Fruit fly (Drosophila melanogaster) whole organism, embryonic: Measurements from ENCODE around the gene Rab3GAP1.

ENCODE experiments used
- Abd-B ChIP-seq: fragments of 200-800 bp; sonication (Bioruptor generic); optimal IDR thresholded peaks from 2 replicates; lab custom pipeline; 2018; ENCODE audit warnings: missing biosample characterization, mild to moderate bottlenecking, missing genetic modification characterization, moderate library complexity
- B-H2 ChIP-seq: fragments of 200-800 bp; sonication (Bioruptor generic); optimal IDR thresholded peaks from 2 replicates; lab custom pipeline; 2018; ENCODE audit warnings: missing biosample characterization, mild to moderate bottlenecking, missing genetic modification characterization
- CG10147 ChIP-seq: fragments of 200-800 bp; sonication (Bioruptor generic); optimal IDR thresholded peaks from 2 replicates; lab custom pipeline; 2019; ENCODE audit warnings: missing biosample characterization, mild to moderate bottlenecking, missing genetic modification characterization, moderate library complexity
- CG11398 ChIP-seq: fragments of 200-800 bp; sonication (Bioruptor generic); optimal IDR thresholded peaks from 2 replicates; lab custom pipeline; 2016; ENCODE audit warnings: missing biosample characterization, missing genetic modification characterization
- CG11560 ChIP-seq: fragments of 200-800 bp; sonication (Bioruptor generic); IDR thresholded peaks from 3 replicates; pipeline ENCODE4 v1.3.6; 2022; ENCODE audit warnings: missing biosample characterization, missing genetic modification characterization
- CG12236 ChIP-seq: fragments of 200-800 bp; sonication (Bioruptor generic); optimal IDR thresholded peaks from 2 replicates; lab custom pipeline; 2016; ENCODE audit warnings: missing biosample characterization, missing genetic modification characterization
- CG12299 ChIP-seq: fragments of 200-800 bp; sonication (Bioruptor generic); optimal IDR thresholded peaks from 2 replicates; lab custom pipeline; 2018; ENCODE audit warnings: missing biosample characterization, mild to moderate bottlenecking, missing genetic modification characterization
- CG1233 ChIP-seq: fragments of 200-800 bp; sonication (Bioruptor generic); optimal IDR thresholded peaks from 4 replicates; lab custom pipeline; 2018; ENCODE audit warnings: missing biosample characterization, mild to moderate bottlenecking, missing genetic modification characterization
- CG12769 ChIP-seq: fragments of 200-800 bp; sonication (Bioruptor generic); optimal IDR thresholded peaks from 2 replicates; lab custom pipeline; 2019; ENCODE audit warnings: missing biosample characterization, mild to moderate bottlenecking, missing genetic modification characterization, moderate library complexity
- CG13775 ChIP-seq: fragments of 200-800 bp; sonication (Bioruptor generic); optimal IDR thresholded peaks from 3 replicates; lab custom pipeline; 2017; ENCODE audit warnings: missing biosample characterization, mild to moderate bottlenecking, missing genetic modification characterization
- CG16815 ChIP-seq: fragments of 200-800 bp; sonication (Bioruptor generic); optimal IDR thresholded peaks from 3 replicates; lab custom pipeline; 2017; ENCODE audit warnings: missing biosample characterization, mild to moderate bottlenecking, missing genetic modification characterization
- CG16863 ChIP-seq: fragments of 200-800 bp; sonication (Bioruptor generic); optimal IDR thresholded peaks from 3 replicates; lab custom pipeline; 2016; ENCODE audit warnings: missing biosample characterization, missing genetic modification characterization
- CG17328 ChIP-seq: fragments of 200-800 bp; sonication (Bioruptor generic); IDR thresholded peaks from 2 replicates; pipeline ENCODE4 v1.3.6; 2022; ENCODE audit warnings: missing biosample characterization, missing genetic modification characterization
- CG18619 ChIP-seq: fragments of 200-800 bp; sonication (Bioruptor generic); optimal IDR thresholded peaks from 3 replicates; lab custom pipeline; 2017; ENCODE audit warnings: missing biosample characterization, mild to moderate bottlenecking, missing genetic modification characterization
- CG30020 ChIP-seq: fragments of 200-800 bp; optimal IDR thresholded peaks from 2 replicates; lab custom pipeline; 2019; ENCODE audit warnings: missing biosample characterization, mild to moderate bottlenecking, missing genetic modification characterization, moderate library complexity
- CG34224 ChIP-seq: fragments of 200-800 bp; sonication (Bioruptor generic); IDR thresholded peaks from 3 replicates; pipeline ENCODE4 v1.3.6; 2022; ENCODE audit warnings: missing biosample characterization, missing genetic modification characterization; ENCODE audit not compliant: partially characterized antibody
- CG4282 ChIP-seq: fragments of 200-800 bp; sonication (Bioruptor generic); optimal IDR thresholded peaks from 2 replicates; lab custom pipeline; 2016; ENCODE audit warnings: missing biosample characterization, missing genetic modification characterization
- CG4328 ChIP-seq: fragments of 200-800 bp; sonication (Bioruptor generic); optimal IDR thresholded peaks from 3 replicates; lab custom pipeline; 2017; ENCODE audit warnings: missing biosample characterization, missing genetic modification reagents, missing genetic modification characterization
- CG5180 ChIP-seq: fragments of 200-800 bp; sonication (Bioruptor generic); optimal IDR thresholded peaks from 3 replicates; lab custom pipeline; 2017; ENCODE audit warnings: missing biosample characterization, missing genetic modification characterization, mild to moderate bottlenecking, moderate library complexity, missing genetic modification reagents
- CG5953 ChIP-seq: fragments of 200-800 bp; sonication (Bioruptor generic); IDR thresholded peaks from 2 replicates; pipeline ENCODE4 v1.3.6; 2022; ENCODE audit warnings: missing biosample characterization, missing genetic modification characterization
- CG6272 ChIP-seq: fragments of 200-800 bp; sonication (Bioruptor generic); IDR thresholded peaks from 2 replicates; pipeline ENCODE4 v1.3.6; 2022; ENCODE audit warnings: missing biosample characterization, missing genetic modification characterization
- CG7839 ChIP-seq: fragments of 200-800 bp; sonication (Bioruptor generic); optimal IDR thresholded peaks from 3 replicates; lab custom pipeline; 2018; ENCODE audit warnings: missing biosample characterization, mild to moderate bottlenecking, missing genetic modification characterization, moderate library complexity
- CG7963 ChIP-seq: fragments of 200-800 bp; sonication (Bioruptor generic); IDR thresholded peaks from 3 replicates; pipeline ENCODE4 v1.3.6; 2022; ENCODE audit warnings: missing biosample characterization, missing genetic modification characterization; ENCODE audit not compliant: partially characterized antibody
- CG8765 ChIP-seq: fragments of 200-800 bp; sonication (Bioruptor generic); IDR thresholded peaks from 2 replicates; pipeline ENCODE4 v1.3.6; 2022; ENCODE audit warnings: missing biosample characterization, missing genetic modification characterization
- CG8924 ChIP-seq: fragments of 200-800 bp; optimal IDR thresholded peaks from 3 replicates; lab custom pipeline; 2019; ENCODE audit warnings: missing biosample characterization, mild to moderate bottlenecking, missing genetic modification characterization, moderate library complexity
- E2f1 ChIP-seq: fragments of 200-800 bp; sonication (Bioruptor generic); IDR thresholded peaks from 2 replicates; pipeline ENCODE4 v1.3.6; 2022; ENCODE audit warnings: missing biosample characterization, missing genetic modification characterization
- HLH4C ChIP-seq: fragments of 200-800 bp; sonication (Bioruptor generic); IDR thresholded peaks from 3 replicates; pipeline ENCODE4 v1.3.6; 2022; ENCODE audit warnings: missing biosample characterization, missing genetic modification characterization; ENCODE audit not compliant: partially characterized antibody
- Hmx ChIP-seq: fragments of 200-800 bp; sonication (Bioruptor generic); optimal IDR thresholded peaks from 2 replicates; lab custom pipeline; 2016; ENCODE audit warnings: missing biosample characterization, missing genetic modification characterization
- Hr3 ChIP-seq: fragments of 200-800 bp; sonication (Bioruptor generic); optimal IDR thresholded peaks from 3 replicates; lab custom pipeline; 2016; ENCODE audit warnings: missing biosample characterization, missing genetic modification characterization
- Jarid2 ChIP-seq: fragments of 200-800 bp; sonication (Bioruptor generic); optimal IDR thresholded peaks from 3 replicates; lab custom pipeline; 2017; ENCODE audit warnings: mild to moderate bottlenecking, missing biosample characterization, missing genetic modification reagents, missing genetic modification characterization
- MESR4 ChIP-seq: fragments of 200-800 bp; sonication (Bioruptor generic); optimal IDR thresholded peaks from 2 replicates; lab custom pipeline; 2018; ENCODE audit warnings: missing biosample characterization, mild to moderate bottlenecking, missing genetic modification characterization, moderate library complexity
- PHDP ChIP-seq: fragments of 200-800 bp; sonication (Bioruptor generic); optimal IDR thresholded peaks from 3 replicates; lab custom pipeline; 2018; ENCODE audit warnings: missing biosample characterization, mild to moderate bottlenecking, missing genetic modification characterization, moderate library complexity
- Sox102F ChIP-seq: fragments of 200-800 bp; sonication (Bioruptor generic); optimal IDR thresholded peaks from 2 replicates; lab custom pipeline; 2018; ENCODE audit warnings: missing biosample characterization, mild to moderate bottlenecking, missing genetic modification characterization, moderate library complexity
- Trl ChIP-seq, 3 experiments: fragments of >200 bp in 2 of 3; fragments of 200-800 bp in 1 of 3; sonication (Bioruptor generic) in 1 of 3; optimal IDR thresholded peaks; 2 replicates in 1 of 3; 3 replicates in 2 of 3; lab custom pipeline; 2016 to 2017; ENCODE audit warnings: missing biosample characterization in 1 of 3, missing genetic modification characterization in 1 of 3
- ase ChIP-seq: fragments of 200-800 bp; sonication (Bioruptor generic); IDR thresholded peaks from 3 replicates; pipeline ENCODE4 v1.3.6; 2022; ENCODE audit warnings: missing biosample characterization, missing genetic modification characterization
- chm ChIP-seq: fragments of 200-800 bp; sonication (Bioruptor generic); IDR thresholded peaks from 2 replicates; pipeline ENCODE4 v1.3.6; 2022; ENCODE audit warnings: missing biosample characterization, missing genetic modification characterization
- dm ChIP-seq: fragments of 200-800 bp; sonication (Bioruptor generic); optimal IDR thresholded peaks from 3 replicates; lab custom pipeline; 2016; ENCODE audit warnings: missing biosample characterization, missing genetic modification characterization
- dmrt11E ChIP-seq: fragments of 200-800 bp; sonication (Bioruptor generic); optimal IDR thresholded peaks from 3 replicates; lab custom pipeline; 2018; ENCODE audit warnings: missing biosample characterization, mild to moderate bottlenecking, missing genetic modification characterization, moderate library complexity
- dpn ChIP-seq, 2 experiments: fragments of 200-800 bp; sonication (Bioruptor generic); optimal IDR thresholded peaks; 3 replicates each; lab custom pipeline; 2016; ENCODE audit warnings: missing biosample characterization in 2 of 2, missing genetic modification characterization in 2 of 2
- ems ChIP-seq: fragments of 200-800 bp; sonication (Bioruptor generic); optimal IDR thresholded peaks from 3 replicates; lab custom pipeline; 2016; ENCODE audit warnings: missing biosample characterization, missing genetic modification characterization
- fd64A ChIP-seq: fragments of 200-800 bp; sonication (Bioruptor generic); optimal IDR thresholded peaks from 3 replicates; lab custom pipeline; 2018; ENCODE audit warnings: missing biosample characterization, mild to moderate bottlenecking, missing genetic modification characterization
- gsb-n ChIP-seq: fragments of 200-800 bp; sonication (Bioruptor generic); optimal IDR thresholded peaks from 3 replicates; lab custom pipeline; 2018; ENCODE audit warnings: missing biosample characterization, mild to moderate bottlenecking, missing genetic modification characterization
- hth ChIP-seq: fragments of >200 bp; optimal IDR thresholded peaks from 2 replicates; lab custom pipeline; 2017; ENCODE audit warnings: inconsistent platforms
- mirr ChIP-seq: fragments of 200-800 bp; sonication (Bioruptor generic); optimal IDR thresholded peaks from 3 replicates; lab custom pipeline; 2018; ENCODE audit warnings: missing biosample characterization, mild to moderate bottlenecking, missing genetic modification characterization
- so ChIP-seq: fragments of 200-800 bp; sonication (Bioruptor generic); IDR thresholded peaks from 3 replicates; pipeline ENCODE4 v1.3.6; 2022; ENCODE audit warnings: missing biosample characterization, missing genetic modification characterization
- sug ChIP-seq: fragments of 200-800 bp; optimal IDR thresholded peaks from 2 replicates; lab custom pipeline; 2019; ENCODE audit warnings: missing biosample characterization, mild to moderate bottlenecking, missing genetic modification characterization, moderate library complexity
- tgo ChIP-seq: fragments of 200-800 bp; sonication (Bioruptor generic); IDR thresholded peaks from 3 replicates; pipeline ENCODE4 v1.3.6; 2022; ENCODE audit warnings: missing biosample characterization, missing genetic modification characterization
- trh ChIP-seq: fragments of 200-800 bp; sonication (Bioruptor generic); optimal IDR thresholded peaks from 2 replicates; lab custom pipeline; 2016; ENCODE audit warnings: missing biosample characterization, missing genetic modification characterization

The Rab3GAP1 gene

DNA sequence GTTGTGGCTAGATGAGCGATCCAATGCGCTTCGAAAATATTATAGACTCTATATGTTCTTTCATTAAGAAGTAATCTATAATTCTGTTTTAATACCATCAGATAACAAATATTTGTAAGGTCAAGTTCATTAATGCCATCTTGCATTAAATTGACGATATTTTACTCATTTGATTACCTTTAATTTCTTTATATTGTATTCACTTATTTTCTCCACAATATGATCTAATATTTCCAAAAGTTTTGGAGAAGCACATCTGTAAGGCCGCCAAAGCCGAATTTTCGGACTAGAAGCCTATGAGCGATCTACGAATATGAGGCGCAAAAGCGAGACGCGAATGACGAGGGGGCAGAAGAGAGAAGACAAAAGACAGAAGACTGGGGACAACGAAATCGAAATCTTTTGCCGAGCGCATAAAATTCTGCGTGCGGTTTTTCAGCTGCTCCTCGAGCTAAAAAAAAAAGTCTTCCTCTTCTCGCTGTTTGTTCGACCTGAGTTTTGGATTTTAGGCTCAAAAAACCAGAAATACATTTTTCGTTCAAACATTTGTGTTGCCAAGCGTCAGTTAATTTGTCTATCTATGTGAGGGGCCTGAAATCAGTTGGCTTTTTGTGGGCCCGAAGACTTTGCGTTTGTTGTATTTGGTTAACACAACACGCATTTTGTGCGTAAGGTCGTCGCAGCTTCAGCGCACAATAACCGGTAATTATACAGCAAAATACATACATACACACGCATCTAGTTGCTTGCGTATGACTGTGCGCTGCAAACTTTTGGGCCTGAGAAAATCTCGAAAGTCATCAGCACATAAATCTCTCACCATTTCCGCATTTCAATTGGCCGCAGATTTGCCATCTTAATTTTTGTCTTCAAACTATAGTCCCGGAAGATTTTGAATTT lies 27.9 kb upstream of the Rab3GAP1 start (continued):
- TF ChIP-seq CG12299 (peak; percentile 96), CG13775 (peak; percentile 99), hth (lab: Kevin White, UChicago) (no peak), MESR4 (GFP tag; lab: Kevin White, UChicago) (peak; percentile 38), tgo (GFP tag; lab: Robert Waterston, UW) (peak; percentile 99), ase (GFP tag; lab: Robert Waterston, UW) (peak; percentile 96), ems (GFP tag; lab: Kevin White, UChicago) (peak; percentile 98), CG5953 (GFP tag; lab: Robert Waterston, UW) (peak; percentile 86), CG5180 (peak; percentile 92), CG16815 (GFP tag; lab: Kevin White, UChicago) (peak; percentile 98), CG12236 (GFP tag; lab: Kevin White, UChicago) (peak; percentile 92), CG7839 (tag; lab: Kevin White, UChicago) (peak; percentile 100), CG17328 (peak; percentile 90), so (peak; percentile 98), trh (GFP tag; lab: Kevin White, UChicago) (peak; percentile 96), CG1233 (GFP tag; lab: Kevin White, UChicago) (peak; percentile 98), B-H2 (GFP tag; lab: Kevin White, UChicago) (peak; percentile 19), chm (peak; percentile 82), Abd-B (GFP tag; lab: Kevin White, UChicago) (peak; percentile 100), CG30020 (tag; lab: Kevin White, UChicago) (peak; percentile 86), CG11398 (GFP tag; lab: Kevin White, UChicago) (peak; percentile 94), CG8924 (tag; lab: Kevin White, UChicago) (peak; percentile 99), CG6272 (GFP tag; lab: Robert Waterston, UW) (peak; percentile 97), CG4282 (GFP tag; lab: Kevin White, UChicago) (peak; percentile 87), CG34224 (GFP tag; lab: Robert Waterston, UW) (no peak), dmrt11E (tag; lab: Kevin White, UChicago) (peak; percentile 63), dm (GFP tag; lab: Kevin White, UChicago) (peak; percentile 95), CG18619 (GFP tag; lab: Kevin White, UChicago) (peak; percentile 99), HLH4C (no peak), CG11560 (tag; lab: Robert Waterston, UW) (peak; percentile 95), PHDP (tag; lab: Kevin White, UChicago) (peak; percentile 99), CG12769 (tag; lab: Kevin White, UChicago) (peak; percentile 94), Hr3 (GFP tag; lab: Kevin White, UChicago) (peak; percentile 99), CG7963 (GFP tag; lab: Robert Waterston, UW) (no peak), dpn (GFP tag; optimal IDR thresholded peaks at IDR 0.05; lab: Kevin White, UChicago) (peak; percentile 99), CG10147 (peak; percentile 100), E2f1 (GFP tag; lab: Robert Waterston, UW) (peak; percentile 99), Sox102F (GFP tag; lab: Kevin White, UChicago) (peak; percentile 99), Hmx (GFP tag; lab: Kevin White, UChicago) (peak; percentile 97), gsb-n (tag; lab: Kevin White, UChicago) (peak; percentile 94), fd64A (GFP tag; lab: Kevin White, UChicago) (peak; percentile 72), CG4328 (GFP tag; lab: Kevin White, UChicago) (peak; percentile 82), Trl (optimal IDR thresholded peaks at IDR 0.05; lab: Kevin White, UChicago) (no peak), Trl (GFP tag; optimal IDR thresholded peaks at IDR 0.05; lab: Kevin White, UChicago) (peak; percentile 98), Jarid2 (peak; percentile 93), sug (tag; lab: Kevin White, UChicago) (peak; percentile 96), CG16863 (peak; percentile 97), mirr (GFP tag; lab: Kevin White, UChicago) (peak; percentile 83), CG8765 (GFP tag; lab: Robert Waterston, UW) (peak; percentile 86)
